Worm (Caenorhabditis elegans) whole organism, L4 larva: ENCODE results near the gene irk-3.

Source experiments
- F10B5.3 ChIP-seq: sonication (generic microtip); optimal IDR thresholded peaks from 2 replicates; lab custom pipeline; 2016; ENCODE audit warnings: mild to moderate bottlenecking, missing genetic modification characterization, missing compliant biosample characterization
- F26F4.8 ChIP-seq: fragments of 200-800 bp; sonication (Bioruptor generic); conservative IDR thresholded peaks from 2 replicates; pipeline ENCODE4 v1.3.6; 2022; ENCODE audit warnings: missing genetic modification characterization, missing compliant biosample characterization
- T26A8.4 ChIP-seq: fragments of 200-800 bp; sonication (Bioruptor generic); IDR thresholded peaks from 2 replicates; pipeline ENCODE4 v1.3.6; 2022; ENCODE audit warnings: missing genetic modification characterization, missing compliant biosample characterization
- Y105C5A.15 ChIP-seq: fragments of 200-800 bp; sonication (Bioruptor generic); IDR thresholded peaks from 2 replicates; pipeline ENCODE4 v1.3.6; 2022; ENCODE audit warnings: missing genetic modification characterization, missing compliant biosample characterization
- Y5F2A.4 ChIP-seq: fragments of 200-800 bp; sonication (Bioruptor generic); optimal IDR thresholded peaks from 2 replicates; lab custom pipeline; 2018; ENCODE audit warnings: mild to moderate bottlenecking, missing genetic modification characterization, missing compliant biosample characterization
- Y75B8A.6 ChIP-seq: fragments of 200-800 bp; sonication (Bioruptor generic); IDR thresholded peaks from 2 replicates; pipeline ENCODE4 v1.3.6; 2022; ENCODE audit warnings: missing genetic modification reagents, missing genetic modification characterization, missing compliant biosample characterization
- ZK546.5 ChIP-seq, 2 experiments: sonication (generic microtip); optimal IDR thresholded peaks; 2 replicates each; lab custom pipeline; 2017; ENCODE audit warnings: missing biosample characterization in 2 of 2, missing genetic modification characterization in 2 of 2
- aha-1 ChIP-seq: fragments of 150-350 bp; peaks from one replicate; lab custom pipeline; 2014; ENCODE audit warnings: missing biosample characterization, missing genetic modification characterization
- attf-4 ChIP-seq: sonication (generic microtip); optimal IDR thresholded peaks from 3 replicates; lab custom pipeline; 2017; ENCODE audit warnings: missing biosample characterization, missing genetic modification characterization
- ceh-32 ChIP-seq: sonication (generic microtip); optimal IDR thresholded peaks from 2 replicates; lab custom pipeline; 2016; ENCODE audit warnings: mild to moderate bottlenecking, missing genetic modification characterization, missing compliant biosample characterization; ENCODE audit not compliant: poor library complexity
- dmd-8 ChIP-seq: fragments of 200-800 bp; sonication (Bioruptor generic); IDR thresholded peaks from 2 replicates; pipeline ENCODE4 v1.3.6; 2022; ENCODE audit warnings: missing genetic modification characterization, missing compliant biosample characterization
- dmd-9 ChIP-seq: fragments of 200-800 bp; sonication (Bioruptor generic); IDR thresholded peaks from 2 replicates; pipeline ENCODE4 v1.3.6; 2022; ENCODE audit warnings: missing genetic modification reagents, missing genetic modification characterization, missing compliant biosample characterization
- egl-27 ChIP-seq: sonication (generic microtip); optimal IDR thresholded peaks from 3 replicates; lab custom pipeline; 2017; ENCODE audit warnings: missing biosample characterization, missing genetic modification reagents, missing genetic modification characterization
- egl-43 ChIP-seq: fragments of 200-800 bp; sonication (Bioruptor generic); IDR thresholded peaks from 2 replicates; pipeline ENCODE4 v1.3.6; 2022; ENCODE audit warnings: missing genetic modification reagents, missing genetic modification characterization, missing compliant biosample characterization
- fkh-10 ChIP-seq: fragments of 150-350 bp; optimal IDR thresholded peaks from 2 replicates; lab custom pipeline; 2014; ENCODE audit warnings: missing biosample characterization, missing genetic modification reagents, missing genetic modification characterization
- hif-1 ChIP-seq, 2 experiments: sonication (generic microtip); optimal IDR thresholded peaks; 2 replicates each; lab custom pipeline; 2016 to 2017; ENCODE audit warnings: missing compliant biosample characterization in 2 of 2, missing genetic modification characterization in 2 of 2, missing genetic modification reagents in 2 of 2, missing genotype in 2 of 2, mild to moderate bottlenecking in 1 of 2
- hlh-30 ChIP-seq: sonication (generic microtip); optimal IDR thresholded peaks from 2 replicates; lab custom pipeline; 2017; ENCODE audit warnings: antibody characterized with exemption, mild to moderate bottlenecking, missing genetic modification characterization, missing compliant biosample characterization; ENCODE audit not compliant: insufficient read depth
- lin-39 ChIP-seq: fragments of 150-350 bp; optimal IDR thresholded peaks from 2 replicates; lab custom pipeline; 2014; ENCODE audit warnings: missing biosample characterization, missing genetic modification reagents, missing genetic modification characterization
- lsy-2 ChIP-seq, 2 experiments: fragments of 150-350 bp in 1 of 2; sonication (generic microtip) in 1 of 2; optimal IDR thresholded peaks; 2 replicates each; lab custom pipeline; 2014 to 2017; ENCODE audit warnings: missing biosample characterization in 2 of 2, missing genetic modification characterization in 2 of 2
- madf-5 ChIP-seq, 2 experiments: fragments of 200-800 bp; sonication (Bioruptor generic); IDR thresholded peaks; 2 replicates each; pipeline ENCODE4 v1.3.6; 2022; ENCODE audit warnings: missing compliant biosample characterization in 2 of 2, missing genetic modification characterization in 2 of 2
- mxl-2 ChIP-seq: fragments of 200-800 bp; sonication (Bioruptor generic); conservative IDR thresholded peaks from 2 replicates; pipeline ENCODE4 v1.3.6; 2022; ENCODE audit warnings: missing genetic modification reagents, missing genetic modification characterization, missing compliant biosample characterization
- nhr-102 ChIP-seq: sonication (generic microtip); optimal IDR thresholded peaks from 2 replicates; lab custom pipeline; 2016; ENCODE audit warnings: mild to moderate bottlenecking, missing genetic modification characterization, moderate library complexity, missing compliant biosample characterization
- nhr-11 ChIP-seq: fragments of 150-350 bp; optimal IDR thresholded peaks from 2 replicates; lab custom pipeline; 2014; ENCODE audit warnings: missing biosample characterization, missing genetic modification characterization
- nhr-111 ChIP-seq: fragments of 200-800 bp; sonication (Bioruptor generic); optimal IDR thresholded peaks from 2 replicates; lab custom pipeline; 2018; ENCODE audit warnings: mild to moderate bottlenecking, missing genetic modification characterization, missing compliant biosample characterization
- nhr-42 ChIP-seq: fragments of 200-800 bp; sonication (Bioruptor generic); IDR thresholded peaks from 2 replicates; pipeline ENCODE4 v1.3.6; 2022; ENCODE audit warnings: missing genetic modification characterization, missing compliant biosample characterization
- nhr-76 ChIP-seq: fragments of 150-350 bp; optimal IDR thresholded peaks from 2 replicates; lab custom pipeline; 2014; ENCODE audit warnings: missing biosample characterization, missing genetic modification characterization
- pqm-1 ChIP-seq: sonication (generic microtip); optimal IDR thresholded peaks from 2 replicates; lab custom pipeline; 2017; ENCODE audit warnings: missing biosample characterization, missing genetic modification characterization
- rbr-2 ChIP-seq: sonication (generic microtip); optimal IDR thresholded peaks from 2 replicates; lab custom pipeline; 2016; ENCODE audit warnings: missing genotype, missing genetic modification characterization, missing compliant biosample characterization
- sdz-12 ChIP-seq: fragments of 200-800 bp; sonication (Bioruptor generic); optimal IDR thresholded peaks from 2 replicates; lab custom pipeline; 2018; ENCODE audit warnings: mild to moderate bottlenecking, missing genetic modification characterization, missing compliant biosample characterization
- spr-3 ChIP-seq: fragments of 200-800 bp; sonication (Bioruptor generic); optimal IDR thresholded peaks from 2 replicates; lab custom pipeline; 2018; ENCODE audit warnings: mild to moderate bottlenecking, missing genetic modification characterization, missing compliant biosample characterization
- zip-11 ChIP-seq: fragments of 200-800 bp; sonication (Bioruptor generic); IDR thresholded peaks from 2 replicates; pipeline ENCODE4 v1.3.6; 2022; ENCODE audit warnings: missing genetic modification characterization, missing compliant biosample characterization
- zip-2 ChIP-seq: fragments of 150-350 bp; optimal IDR thresholded peaks from 2 replicates; lab custom pipeline; 2014; ENCODE audit warnings: missing biosample characterization, missing genetic modification characterization
- ztf-7 ChIP-seq: fragments of 150-350 bp; optimal IDR thresholded peaks from 2 replicates; lab custom pipeline; 2014; ENCODE audit warnings: missing biosample characterization, missing genetic modification characterization

The irk-3 gene

DNA sequence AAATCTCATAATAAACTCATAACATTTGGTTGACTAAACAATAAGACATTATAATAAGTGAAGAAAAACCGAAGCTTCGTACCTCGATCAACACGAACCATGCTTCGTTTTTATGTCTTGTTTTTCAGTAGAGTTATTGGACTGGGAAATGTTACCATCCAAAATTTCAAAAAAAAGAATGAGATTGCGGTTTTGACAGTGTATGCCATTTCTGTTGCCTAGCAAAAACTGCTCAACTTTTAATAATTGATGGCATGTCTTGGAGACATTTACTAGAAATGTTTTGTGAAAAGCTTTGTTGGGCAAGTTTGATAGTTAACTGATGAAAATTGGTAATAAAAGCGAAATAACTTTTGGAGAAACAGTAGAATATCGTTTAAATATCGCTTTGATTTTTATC lies 25.1 kb upstream of the irk-3 start, which contains the start of gene Y60A9.1:
TSS of gene Y60A9.1 (minus strand) at position 101 of the 400 bp plus-strand sequence.
- TF ChIP-seq hif-1 (tag; optimal IDR thresholded peaks at IDR 0.05; lab: Kevin White, UChicago) = no peak
- no peak for TF ChIP-seq fkh-10
- no peak for TF ChIP-seq hlh-30 (tag; lab: Kevin White, UChicago)
- TF ChIP-seq rbr-2 = no peak
- TF ChIP-seq ZK546.5 (tag; optimal IDR thresholded peaks at IDR 0.05; lab: Kevin White, UChicago) = no peak
- no peak for TF ChIP-seq sdz-12 (GFP tag; lab: Kevin White, UChicago)
- TF ChIP-seq spr-3 (GFP tag; lab: Kevin White, UChicago) = no peak
- TF ChIP-seq ztf-7 (tag; lab: Kevin White, UChicago) = no peak
- no peak for TF ChIP-seq F10B5.3
- TF ChIP-seq nhr-111 (GFP tag; lab: Kevin White, UChicago) = no peak
- no peak for TF ChIP-seq nhr-76 (tag; lab: Kevin White, UChicago)
- no peak for TF ChIP-seq aha-1 (tag; lab: Kevin White, UChicago)
- TF ChIP-seq T26A8.4 = no peak
- TF ChIP-seq, all 104 proteins: peak for 0

DNA sequence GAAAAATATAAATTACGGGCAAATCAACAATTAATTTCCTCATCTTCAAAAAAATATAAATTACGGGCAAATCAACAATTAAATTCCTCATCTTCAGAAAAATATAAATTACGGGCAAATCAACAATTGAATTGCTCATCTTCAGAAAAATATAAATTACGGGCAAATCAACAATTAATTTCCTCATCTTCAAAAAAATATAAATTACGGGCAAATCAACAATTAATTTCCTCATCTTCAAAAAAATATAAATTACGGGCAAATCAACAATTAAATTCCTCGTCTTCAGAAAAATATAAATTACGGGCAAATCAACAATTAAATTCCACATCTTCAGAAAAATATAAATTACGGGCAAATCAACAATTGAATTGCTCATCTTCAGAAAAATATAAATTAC lies 17.5 kb upstream of the irk-3 start:
- TF ChIP-seq F26F4.8 = 0 out of 2 replicates have a peak, but pooled peaks have one; percentile 57

DNA sequence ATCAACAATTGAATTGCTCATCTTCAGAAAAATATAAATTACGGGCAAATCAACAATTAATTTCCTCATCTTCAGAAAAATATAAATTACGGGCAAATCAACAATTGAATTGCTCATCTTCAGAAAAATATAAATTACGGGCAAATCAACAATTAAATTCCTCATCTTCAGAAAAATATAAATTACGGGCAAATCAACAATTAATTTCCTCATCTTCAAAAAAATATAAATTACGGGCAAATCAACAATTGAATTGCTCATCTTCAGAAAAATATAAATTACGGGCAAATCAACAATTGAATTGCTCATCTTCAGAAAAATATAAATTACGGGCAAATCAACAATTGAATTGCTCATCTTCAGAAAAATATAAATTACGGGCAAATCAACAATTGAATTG lies 16.5 kb upstream of the irk-3 start:
- TF ChIP-seq madf-5 (GFP tag; IDR thresholded peaks at IDR 0.05; lab: Robert Waterston, UW) (peak in 1 of 2 experiments; percentile 83; a peak in 1 of 4 replicates), dmd-8 (peak; percentile 63; the same call in 1 of the 2 replicates), mxl-2 (GFP tag; lab: Robert Waterston, UW) (0 out of 2 replicates have a peak, but pooled peaks have one; percentile 55), Y75B8A.6 (GFP tag; lab: Robert Waterston, UW) (0 out of 2 replicates have a peak, but pooled peaks have one; percentile 17), Y105C5A.15 (GFP tag; lab: Robert Waterston, UW) (peak; percentile 49; the same call in 1 of the 2 replicates)

- TF ChIP-seq attf-4 (no peak), nhr-42 (GFP tag; lab: Robert Waterston, UW) (no peak), pqm-1 (no peak), dmd-9 (GFP tag; lab: Robert Waterston, UW) (no peak), lsy-2 (tag; optimal IDR thresholded peaks at IDR 0.05; lab: Kevin White, UChicago) (no peak), zip-11 (GFP tag; lab: Robert Waterston, UW) (no peak), lin-39 (tag; lab: Kevin White, UChicago) (no peak), Y5F2A.4 (GFP tag; lab: Kevin White, UChicago) (no peak), nhr-102 (tag; lab: Kevin White, UChicago) (no peak), egl-27 (tag; lab: Kevin White, UChicago) (no peak)
Observed at ce11 chrX:14382951-14383350, 12.7 kb upstream of the irk-3 start, which contains the start of gene Y60A9.3. TSS of gene Y60A9.3 (plus strand) at chrX:14383251.

- no peak for TF ChIP-seq egl-43
- TF ChIP-seq zip-2 = no peak
- TF ChIP-seq ceh-32 (tag; lab: Kevin White, UChicago) = no peak
- TF ChIP-seq nhr-11 (tag; lab: Kevin White, UChicago) = no peak
- no peak for TF ChIP-seq Y105C5A.15 (GFP tag; lab: Robert Waterston, UW)
- TF ChIP-seq, all 104 proteins: peak for 0
Observed at ce11 chrX:14377169-14377568, 7.0 kb upstream of the irk-3 start, which contains the start of gene Y60A9A.1. TSS of gene Y60A9A.1 (minus strand) at chrX:14377269.
